Fruit fly (Drosophila melanogaster): ENCODE data around the gene CG10559.

The CG10559 gene

DNA sequence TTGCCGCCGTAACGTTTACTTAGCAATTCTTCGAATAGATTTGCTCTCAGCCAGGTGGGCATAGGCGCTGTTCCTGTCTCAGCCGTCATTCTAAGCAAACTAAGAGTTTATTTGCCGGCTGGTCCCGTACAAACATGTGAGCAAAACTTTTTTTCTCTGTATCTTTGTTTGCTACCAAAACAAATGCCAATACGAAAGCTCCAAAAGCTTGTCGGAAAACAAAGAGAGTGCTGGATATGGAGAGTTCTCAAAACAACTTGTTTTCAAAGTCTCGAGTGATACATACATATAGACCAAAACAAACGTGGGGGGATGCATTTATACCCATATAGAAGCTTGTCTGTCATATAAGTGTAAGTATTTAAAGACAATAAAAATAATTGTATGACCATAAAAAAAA is at the start of gene CG10559:
TSS of gene CG10559 (minus strand) at position 101 of the 400 bp plus-strand sequence.
- TF ChIP-seq noc (tag; optimal IDR thresholded peaks at IDR 0.05) = no peak

DNA sequence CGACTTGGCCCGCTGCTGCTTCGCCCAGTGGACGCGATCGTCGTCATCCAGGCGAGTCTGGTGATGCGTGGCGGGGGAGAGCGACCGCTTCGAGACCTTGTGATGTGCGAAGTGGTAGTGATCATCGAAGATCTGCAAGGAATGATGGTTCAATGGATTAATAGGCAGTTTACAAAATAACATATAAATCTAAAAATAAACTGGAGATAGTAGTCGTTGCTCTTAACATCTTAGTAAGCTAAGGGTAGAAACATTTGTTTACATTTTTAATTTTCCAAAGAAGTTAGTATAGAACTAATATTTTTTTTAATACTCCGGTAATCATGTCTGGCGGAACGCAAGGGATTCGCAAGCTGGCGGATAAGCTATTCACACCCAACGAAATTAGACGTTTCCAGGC is 42.1 kb upstream of the CG10559 start, which contains the start of gene ND-49L:
TSS of gene ND-49L (plus strand) at position 301 of the 400 bp plus-strand sequence.
- no peak for TF ChIP-seq noc (tag; optimal IDR thresholded peaks at IDR 0.05)

DNA sequence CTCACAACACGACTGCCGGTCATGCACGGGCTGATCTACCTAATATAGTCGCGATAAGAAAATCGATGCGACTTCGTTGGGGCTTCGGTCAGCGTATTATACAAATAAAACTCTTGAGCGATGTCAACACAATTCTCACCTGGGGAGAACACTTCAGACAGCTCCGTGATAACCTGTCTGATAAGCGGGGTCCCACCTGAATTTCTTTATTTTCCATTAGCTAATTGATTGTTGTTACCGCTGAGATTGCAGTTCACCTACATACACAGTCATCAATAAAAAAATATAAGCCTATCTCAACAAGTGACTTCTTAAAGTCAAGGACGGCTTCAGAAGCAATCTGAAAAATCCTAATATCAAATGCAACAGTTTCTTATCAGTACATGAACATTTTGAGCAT is 31.0 kb upstream of the CG10559 start, which contains the start of gene tobi:
TSS of gene tobi (minus strand) at position 23 of the 400 bp plus-strand sequence.
- no peak for TF ChIP-seq noc (tag; optimal IDR thresholded peaks at IDR 0.05)

DNA sequence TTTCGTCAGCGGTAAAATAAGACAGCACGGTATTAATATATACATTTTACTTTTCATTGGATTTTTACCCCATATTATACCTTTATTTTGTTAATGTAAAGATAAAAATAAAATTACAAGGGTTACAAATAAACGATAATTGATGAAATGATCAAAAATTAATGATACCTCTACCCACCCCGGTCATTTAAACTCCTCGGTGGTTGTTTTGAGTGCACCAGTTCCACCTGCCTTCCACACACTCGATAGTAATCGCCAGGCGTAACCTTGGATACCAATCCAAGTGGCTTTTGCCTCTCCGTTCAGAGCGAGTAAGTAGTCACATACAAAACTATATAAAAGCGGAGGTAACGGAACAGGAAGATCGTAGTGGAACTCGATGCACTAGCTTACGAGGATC is 24.0 kb upstream of the CG10559 start, which contains the start of gene rha:
TSS of gene rha (plus strand) at position 301 of the 400 bp plus-strand sequence.
- no peak for TF ChIP-seq noc (tag; optimal IDR thresholded peaks at IDR 0.05)

DNA sequence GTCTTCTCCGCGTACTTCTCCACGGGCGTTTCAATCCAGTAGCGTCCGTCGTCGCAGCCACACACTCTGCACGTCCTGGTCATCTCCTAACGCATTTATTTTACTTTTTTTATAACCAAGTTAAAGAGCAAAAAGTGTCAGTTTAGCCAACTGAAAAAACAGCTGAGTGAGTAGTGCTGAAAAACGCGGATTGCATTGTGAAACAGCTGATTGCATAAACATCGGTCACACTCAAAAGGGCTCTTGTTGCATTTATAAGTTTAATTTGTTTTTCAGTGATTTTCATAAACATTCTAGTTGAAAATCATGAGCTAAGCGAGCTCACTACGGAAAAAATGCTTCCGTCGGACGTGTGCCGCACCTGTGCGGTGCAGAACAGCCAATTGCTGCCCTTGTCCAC is 19.1 kb upstream of the CG10559 start, which contains the start of the genes CG10669 and CG11902:
TSS of gene CG10669 (minus strand) at position 179 of the 400 bp plus-strand sequence.
TSS of gene CG11902 (plus strand) at position 193 of the 400 bp plus-strand sequence.
- TF ChIP-seq noc (tag; optimal IDR thresholded peaks at IDR 0.05) = no peak

DNA sequence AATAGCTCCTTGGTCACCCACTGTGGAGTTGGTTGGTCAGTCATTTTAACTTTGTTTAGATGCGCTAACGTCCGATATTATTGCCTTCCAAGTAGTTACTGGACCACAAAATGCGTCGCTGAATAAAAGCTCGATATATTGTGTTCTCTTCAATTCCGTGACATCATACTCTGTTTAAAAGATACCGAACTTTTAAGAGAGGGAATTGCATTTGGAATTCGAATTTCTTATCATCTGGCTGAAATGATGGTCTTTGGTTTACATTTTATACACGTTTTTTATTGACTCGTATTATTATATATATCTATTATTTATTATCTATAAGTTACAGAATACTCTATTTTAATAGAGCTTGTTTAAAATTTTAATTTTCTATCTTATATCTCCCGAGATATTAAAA is 15.2 kb upstream of the CG10559 start, which contains the start of gene CHKov2:
TSS of gene CHKov2 (minus strand) at position 101 of the 400 bp plus-strand sequence.
- TF ChIP-seq noc (tag; optimal IDR thresholded peaks at IDR 0.05) = no peak

DNA sequence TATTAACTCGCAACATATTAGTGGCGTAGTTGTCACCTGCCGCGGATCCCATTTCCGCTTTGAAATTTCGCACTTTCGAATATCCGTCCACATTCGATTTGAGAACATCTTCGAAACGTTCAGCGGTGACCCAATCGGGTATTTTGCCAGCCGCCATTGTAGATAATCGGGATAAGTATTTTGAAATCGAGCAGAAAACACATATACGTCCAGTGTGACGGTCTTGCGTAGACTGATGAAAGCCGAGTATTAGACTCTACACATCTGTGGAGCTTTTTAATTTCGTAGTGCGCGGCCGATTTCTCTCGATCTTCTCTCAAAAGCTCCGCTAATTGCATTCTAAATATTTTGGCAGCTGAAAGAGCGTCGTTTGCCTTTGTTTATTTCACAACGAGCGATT is 13.2 kb upstream of the CG10559 start, which contains the start of gene CHKov1:
TSS of gene CHKov1 (minus strand) at position 238 of the 400 bp plus-strand sequence.
- peak; percentile 48 for TF ChIP-seq noc (tag; optimal IDR thresholded peaks at IDR 0.05)

DNA sequence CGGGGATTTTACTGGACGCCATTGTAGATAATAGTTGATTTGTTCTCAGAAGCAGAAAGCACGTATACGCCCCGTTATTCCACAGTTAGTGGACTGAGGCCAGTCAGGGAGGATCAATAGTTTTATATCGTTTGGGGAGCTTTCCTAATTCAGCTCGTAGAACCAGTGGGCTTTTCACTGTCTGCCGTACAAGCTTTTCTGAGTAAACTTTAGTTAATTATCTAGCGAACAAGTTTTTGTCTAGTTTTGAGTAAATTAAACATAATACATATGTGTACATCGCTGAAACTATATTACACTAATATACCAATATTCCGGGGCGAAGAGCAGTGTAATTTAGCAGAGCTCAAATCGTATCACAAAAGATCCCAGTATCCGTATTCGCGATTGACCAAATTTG is 6.7 kb upstream of the CG10559 start, which contains the start of gene CG10562:
TSS of gene CG10562 (minus strand) at position 101 of the 400 bp plus-strand sequence.
- no peak for TF ChIP-seq noc (tag; optimal IDR thresholded peaks at IDR 0.05)

DNA sequence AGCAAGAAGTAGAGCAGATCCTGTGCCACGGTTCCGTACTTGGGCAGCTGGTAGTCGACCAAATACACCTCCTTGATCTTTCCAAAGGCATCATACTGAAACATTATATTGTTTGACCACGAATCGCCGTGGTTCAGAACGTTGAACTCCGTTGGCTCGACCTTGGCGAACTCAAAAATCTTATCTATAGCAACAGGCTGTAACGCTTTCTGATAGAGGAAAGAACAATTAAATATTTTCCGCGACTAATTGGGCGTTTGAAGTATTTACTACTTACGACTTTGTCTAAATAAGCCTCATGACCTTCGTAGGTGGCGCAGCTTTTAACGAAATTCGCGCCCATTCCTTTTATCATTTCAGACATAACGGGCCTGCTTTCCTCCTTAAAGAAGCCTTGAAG is 5.8 kb upstream of the CG10559 start:
- no peak for TF ChIP-seq noc (tag; optimal IDR thresholded peaks at IDR 0.05)

DNA sequence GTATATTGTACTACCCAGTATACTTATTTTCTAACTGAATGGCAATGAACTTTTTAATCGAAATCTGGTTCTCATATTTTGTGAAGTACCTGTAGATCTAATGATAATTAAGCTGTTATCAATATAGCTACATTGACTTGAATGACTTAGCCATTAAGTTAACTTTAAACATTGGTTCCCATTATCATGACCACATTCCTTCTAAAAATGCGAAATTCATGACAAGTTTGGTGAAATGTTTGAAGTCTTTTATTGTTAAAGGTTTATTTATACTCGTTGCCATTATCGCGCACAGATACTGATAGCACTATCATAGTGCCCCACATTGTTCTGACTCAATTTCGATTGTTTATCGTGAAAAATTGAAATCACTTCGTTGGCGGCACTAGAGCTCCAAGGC is 5.0 kb upstream of the CG10559 start:
- peak; percentile 34 for TF ChIP-seq noc (tag; optimal IDR thresholded peaks at IDR 0.05)

DNA sequence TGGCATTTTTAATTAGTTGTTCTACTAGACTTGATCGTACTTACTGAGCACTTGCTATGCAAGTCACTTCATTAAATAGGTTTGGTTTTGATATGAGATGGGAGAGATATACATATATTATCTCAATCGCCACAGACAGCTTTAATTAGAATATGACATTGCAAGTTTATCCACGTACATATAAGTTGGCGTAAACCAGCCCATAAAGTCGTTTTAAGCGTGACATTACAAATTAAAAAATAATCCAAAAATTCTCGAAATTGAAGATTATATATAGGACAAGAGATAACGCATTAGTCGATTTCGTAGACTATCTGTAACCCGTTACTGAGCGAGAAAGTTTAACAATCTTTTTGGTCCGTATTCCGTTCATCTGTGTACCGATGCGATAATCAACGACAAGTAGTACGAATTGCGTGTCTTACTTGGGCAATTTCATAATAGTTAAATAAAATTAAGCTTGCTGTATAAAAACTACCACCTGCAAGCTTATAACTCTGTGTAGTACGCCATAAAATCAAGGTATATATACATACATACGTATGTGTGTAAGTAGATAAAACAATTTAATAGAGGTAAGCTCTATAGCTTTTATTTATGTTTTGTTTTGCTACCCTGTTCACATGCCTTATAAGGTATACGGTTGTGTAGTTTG is 4.3 kb upstream of the CG10559 start, which contains the start of gene CG10560:
TSS of gene CG10560 (minus strand) at position 51 of the 655 bp plus-strand sequence.
- TF ChIP-seq noc (tag; optimal IDR thresholded peaks at IDR 0.05) = no peak

DNA sequence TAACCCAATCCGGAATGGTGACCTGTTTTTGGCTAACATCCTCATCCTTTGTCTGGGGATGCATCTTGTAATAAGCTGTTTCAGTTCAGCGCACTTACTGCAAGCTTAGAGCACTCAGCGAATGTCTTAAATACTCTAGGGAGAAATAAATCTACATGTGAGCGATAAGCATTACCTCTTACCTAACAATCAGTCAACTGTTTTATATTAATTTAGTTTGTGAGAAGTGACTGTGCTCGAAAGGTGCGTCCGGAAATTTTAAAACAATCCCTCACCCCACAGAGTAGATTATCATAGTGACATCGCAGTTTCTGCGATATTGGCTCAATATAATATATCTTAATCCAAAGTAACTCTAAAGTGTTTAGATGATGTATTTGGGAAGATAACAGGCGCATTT is 2.1 kb upstream of the CG10559 start, which contains the start of gene CG10553:
TSS of gene CG10553 (minus strand) at position 101 of the 400 bp plus-strand sequence.
- TF ChIP-seq noc (tag; optimal IDR thresholded peaks at IDR 0.05) = no peak

DNA sequence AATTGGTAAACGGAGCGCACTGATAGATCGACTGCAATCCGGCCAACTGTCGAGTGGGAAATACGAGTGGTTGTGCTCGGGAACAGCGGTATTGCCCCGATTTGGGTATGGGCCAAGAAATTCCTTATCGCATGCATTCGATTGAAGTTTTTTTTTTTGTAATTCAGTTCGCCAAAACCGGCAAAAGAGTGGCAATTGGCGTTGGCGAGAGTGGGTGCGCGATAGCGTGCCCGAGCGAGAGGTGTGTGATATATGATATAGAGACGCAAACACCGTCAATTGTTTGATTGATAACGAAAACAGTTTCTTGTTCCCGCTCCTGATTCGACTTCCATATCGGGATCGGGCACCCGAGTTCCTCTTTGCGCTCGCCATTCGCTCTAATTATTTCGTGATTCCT is 2.1 kb downstream of the CG10559 start, which contains the start of gene CG31087:
TSS of gene CG31087 (minus strand) at position 63 of the 400 bp plus-strand sequence.
- TF ChIP-seq noc (tag; optimal IDR thresholded peaks at IDR 0.05) = no peak

DNA sequence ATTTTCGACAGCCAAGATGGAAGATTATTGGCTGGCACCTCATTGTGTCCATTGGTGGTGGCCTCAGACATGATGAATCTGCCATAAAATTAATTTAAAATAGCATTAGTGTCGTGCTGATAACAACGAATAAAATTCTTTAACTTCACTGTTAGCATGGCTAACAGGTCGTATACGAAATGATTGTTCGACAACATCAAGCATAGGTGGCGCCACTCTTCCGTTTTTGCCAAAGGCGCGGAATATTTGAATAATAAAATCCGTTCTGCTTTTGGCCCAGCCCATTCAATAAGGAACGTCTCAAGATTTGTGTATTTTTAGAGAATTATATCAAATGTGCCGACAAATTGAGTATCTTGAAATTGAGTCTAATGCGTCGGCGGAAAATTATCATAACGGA is 3.3 kb downstream of the CG10559 start:
- no peak for TF ChIP-seq noc (tag; optimal IDR thresholded peaks at IDR 0.05)

DNA sequence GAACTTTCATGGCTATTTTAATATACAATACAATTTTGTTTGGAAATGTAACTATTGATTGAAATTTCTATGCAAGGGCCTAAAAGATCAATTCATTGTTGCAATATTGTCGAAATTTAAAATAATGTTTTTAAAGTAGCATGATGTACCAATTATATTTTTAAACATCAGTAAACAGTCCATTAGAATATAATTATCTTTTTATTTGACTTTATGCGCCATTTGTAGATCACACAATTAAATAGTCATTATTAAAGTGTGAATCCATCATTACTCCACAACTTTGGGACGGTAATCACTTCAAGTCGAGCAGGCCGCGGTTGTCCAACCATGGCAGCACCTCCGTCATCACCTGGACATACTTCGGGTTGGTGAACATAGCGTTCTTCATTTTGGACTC is 5.1 kb downstream of the CG10559 start, which contains the start of gene CG31099:
TSS of gene CG31099 (minus strand) at position 101 of the 400 bp plus-strand sequence.
- TF ChIP-seq noc (tag; optimal IDR thresholded peaks at IDR 0.05) = no peak

DNA sequence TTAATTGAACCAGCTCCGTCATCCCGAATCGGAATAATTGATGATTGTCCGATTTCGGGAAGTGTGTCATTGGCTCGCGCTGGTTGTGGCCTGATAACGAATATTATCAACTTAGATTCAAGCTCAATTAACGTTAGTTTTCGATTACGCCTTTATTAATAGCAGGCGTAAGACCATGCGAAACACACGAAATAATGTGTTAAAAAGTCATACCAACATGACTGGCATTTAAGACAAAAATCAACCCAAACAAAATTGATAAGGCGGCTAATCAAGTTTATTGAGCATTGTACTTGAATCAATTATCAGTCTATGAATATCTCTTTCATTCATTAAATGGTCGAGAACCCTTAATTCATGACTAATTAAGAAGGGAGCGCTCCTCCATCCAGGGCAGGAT is 6.7 kb downstream of the CG10559 start:
- TF ChIP-seq noc (tag; optimal IDR thresholded peaks at IDR 0.05) = peak; percentile 1

DNA sequence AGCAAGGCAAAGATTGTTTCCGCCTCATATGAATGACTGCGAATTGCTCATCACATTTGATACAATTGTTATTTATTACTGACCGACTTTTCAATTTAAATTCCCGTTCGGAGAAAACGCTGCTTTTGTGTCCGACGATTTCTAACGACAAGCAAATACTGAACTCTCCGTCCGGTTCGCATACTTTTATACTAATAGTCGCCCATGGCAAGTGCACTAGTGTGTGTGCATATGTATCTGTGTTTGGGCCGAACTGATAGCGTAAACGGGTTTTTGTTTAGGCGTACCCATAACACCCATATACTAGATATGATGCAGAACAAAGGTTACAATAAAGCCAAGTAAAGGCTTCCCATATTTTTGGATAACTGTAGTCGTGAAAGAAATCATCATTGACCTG is 7.7 kb downstream of the CG10559 start, which contains the start of gene CG10550:
TSS of gene CG10550 (minus strand) at position 164 of the 400 bp plus-strand sequence.
- TF ChIP-seq noc (tag; optimal IDR thresholded peaks at IDR 0.05) = no peak
